Fruit fly (Drosophila melanogaster) whole organism, adult: ENCODE measurements around the gene CG32236.

Experiments used
- CG11617 ChIP-seq: fragments of 200-800 bp; sonication (Bioruptor generic); optimal IDR thresholded peaks from 2 replicates; lab custom pipeline; 2017; ENCODE audit warnings: mild to moderate bottlenecking, missing biosample characterization, missing genetic modification reagents, missing genetic modification characterization
- CG12768 ChIP-seq: fragments of 200-800 bp; sonication (Bioruptor generic); optimal IDR thresholded peaks from 2 replicates; lab custom pipeline; 2017; ENCODE audit warnings: missing biosample characterization, missing genetic modification characterization, mild to moderate bottlenecking, moderate library complexity, missing genetic modification reagents
- CG14711 ChIP-seq: fragments of 200-800 bp; sonication (Bioruptor generic); optimal IDR thresholded peaks from 2 replicates; lab custom pipeline; 2018; ENCODE audit warnings: missing biosample characterization, mild to moderate bottlenecking, missing genetic modification characterization, moderate library complexity
- CG1620 ChIP-seq: fragments of 200-800 bp; sonication (Bioruptor generic); optimal IDR thresholded peaks from 2 replicates; lab custom pipeline; 2016; ENCODE audit warnings: missing biosample characterization, missing genetic modification characterization
- CG33017 ChIP-seq: fragments of 200-800 bp; sonication (Bioruptor generic); optimal IDR thresholded peaks from 2 replicates; lab custom pipeline; 2018; ENCODE audit warnings: missing biosample characterization, mild to moderate bottlenecking, missing genetic modification characterization, moderate library complexity
- CG5204 ChIP-seq: fragments of 200-800 bp; sonication (Bioruptor generic); optimal IDR thresholded peaks from 2 replicates; lab custom pipeline; 2016; ENCODE audit warnings: missing biosample characterization, missing genetic modification characterization
- CG7045 ChIP-seq: fragments of 200-800 bp; sonication (Bioruptor generic); optimal IDR thresholded peaks from 2 replicates; lab custom pipeline; 2017; ENCODE audit warnings: missing biosample characterization, mild to moderate bottlenecking, missing genetic modification characterization
- CG7101 ChIP-seq: fragments of 200-800 bp; sonication (Bioruptor generic); optimal IDR thresholded peaks from 2 replicates; lab custom pipeline; 2018; ENCODE audit warnings: missing biosample characterization, mild to moderate bottlenecking, missing genetic modification characterization, moderate library complexity
- Clk ChIP-seq: fragments of 200-800 bp; sonication (Bioruptor generic); optimal IDR thresholded peaks from 2 replicates; lab custom pipeline; 2017; ENCODE audit warnings: missing biosample characterization, missing genetic modification characterization
- Crg-1 ChIP-seq: fragments of 200-800 bp; sonication (Bioruptor generic); optimal IDR thresholded peaks from 2 replicates; lab custom pipeline; 2016; ENCODE audit warnings: missing biosample characterization, missing genetic modification characterization
- Hr96 ChIP-seq: fragments of 200-800 bp; sonication (Bioruptor generic); optimal IDR thresholded peaks from 2 replicates; lab custom pipeline; 2016; ENCODE audit warnings: missing biosample characterization, missing genetic modification characterization
- Mnt ChIP-seq: fragments of 200-800 bp; sonication (Bioruptor generic); optimal IDR thresholded peaks from 2 replicates; lab custom pipeline; 2016; ENCODE audit warnings: missing biosample characterization, mild to moderate bottlenecking, missing genetic modification characterization
- bab1 ChIP-seq: fragments of 200-800 bp; sonication (Bioruptor generic); optimal IDR thresholded peaks from 3 replicates; lab custom pipeline; 2019; ENCODE audit warnings: missing biosample characterization, mild to moderate bottlenecking, missing genetic modification characterization, moderate library complexity
- cic ChIP-seq: fragments of 200-800 bp; sonication (Bioruptor generic); optimal IDR thresholded peaks from 2 replicates; lab custom pipeline; 2017; ENCODE audit warnings: missing biosample characterization, mild to moderate bottlenecking, missing genetic modification characterization, moderate library complexity
- cnc ChIP-seq, 2 experiments: fragments of >200 bp; optimal IDR thresholded peaks; 2 replicates each; lab custom pipeline; 2017
- kay ChIP-seq: fragments of 200-800 bp; sonication (Bioruptor generic); peaks from one replicate; lab custom pipeline; 2016; ENCODE audit warnings: missing biosample characterization, missing genetic modification characterization, borderline replicate concordance
- ovo ChIP-seq: fragments of 200-800 bp; sonication (Bioruptor generic); optimal IDR thresholded peaks from 2 replicates; lab custom pipeline; 2016; ENCODE audit warnings: missing biosample characterization, missing genetic modification characterization
- pad ChIP-seq: fragments of 200-800 bp; sonication (Bioruptor generic); optimal IDR thresholded peaks from 3 replicates; lab custom pipeline; 2017; ENCODE audit warnings: missing biosample characterization, missing genetic modification characterization, mild to moderate bottlenecking, moderate library complexity, missing genetic modification reagents
- tj ChIP-seq: fragments of 200-800 bp; sonication (Bioruptor generic); optimal IDR thresholded peaks from 3 replicates; lab custom pipeline; 2017; ENCODE audit warnings: missing biosample characterization, mild to moderate bottlenecking, missing genetic modification characterization, moderate library complexity
- toe ChIP-seq: fragments of 200-800 bp; sonication (Bioruptor generic); optimal IDR thresholded peaks from 2 replicates; lab custom pipeline; 2016; ENCODE audit warnings: missing biosample characterization, missing genetic modification characterization

Gene CG32236

dm6 chr3L:4634689-4635088, 32.5 kb downstream of the CG32236 start, which contains the start of gene CG13716:
CG13716 (minus strand) TSS chr3L:4634789.
- TF ChIP-seq CG33017 (tag; lab: Kevin White, UChicago) (no peak), Clk (no peak), CG1620 (GFP tag; lab: Kevin White, UChicago) (no peak)

dm6 chr3L:4627012-4627411, 40.2 kb downstream of the CG32236 start:
- TF ChIP-seq CG11617 (no peak), cic (GFP tag; lab: Kevin White, UChicago) (peak; percentile 10), Mnt (peak; percentile 12)

dm6 chr3L:4626434-4626833, 40.8 kb downstream of the CG32236 start, which contains the start of gene HDAC1:
HDAC1 (plus strand) TSS chr3L:4626734.
- TF ChIP-seq CG7101 (no peak), CG11617 (no peak), tj (no peak), bab1 (no peak), pad (GFP tag; lab: Kevin White, UChicago) (no peak), CG14711 (tag; lab: Kevin White, UChicago) (no peak), Clk (no peak), kay (GFP tag; lab: Kevin White, UChicago) (no peak), cic (GFP tag; lab: Kevin White, UChicago) (no peak), Mnt (no peak), Crg-1 (no peak), CG12768 (GFP tag; lab: Kevin White, UChicago) (no peak), CG33017 (tag; lab: Kevin White, UChicago) (no peak), Hr96 (GFP tag; lab: Kevin White, UChicago) (no peak), CG7045 (GFP tag; lab: Kevin White, UChicago) (no peak), toe (GFP tag; lab: Kevin White, UChicago) (no peak), ovo (GFP tag; lab: Kevin White, UChicago) (no peak), CG1620 (GFP tag; lab: Kevin White, UChicago) (no peak)

dm6 chr3L:4625387-4626386, 41.5 kb downstream of the CG32236 start, which contains the start of gene Src64B:
Src64B (minus strand) TSS chr3L:4626196.
- no peak for TF ChIP-seq toe (GFP tag; lab: Kevin White, UChicago)
- TF ChIP-seq CG12768 (GFP tag; lab: Kevin White, UChicago) = no peak
- no peak for TF ChIP-seq Clk
- peak; percentile 41 for TF ChIP-seq Crg-1
- TF ChIP-seq CG33017 (tag; lab: Kevin White, UChicago) = no peak
- peak; percentile 36 for TF ChIP-seq CG1620 (GFP tag; lab: Kevin White, UChicago)
- TF ChIP-seq pad (GFP tag; lab: Kevin White, UChicago) = peak; percentile 90
- TF ChIP-seq CG7045 (GFP tag; lab: Kevin White, UChicago) = peak; percentile 29
- peak; percentile 66 for TF ChIP-seq bab1
- TF ChIP-seq CG5204 (GFP tag; lab: Kevin White, UChicago) = no peak
- TF ChIP-seq CG11617 = peak; percentile 12
- no peak for TF ChIP-seq Hr96 (GFP tag; lab: Kevin White, UChicago)
- TF ChIP-seq ovo (GFP tag; lab: Kevin White, UChicago) = peak; percentile 19
- TF ChIP-seq cic (GFP tag; lab: Kevin White, UChicago) = peak; percentile 11
- TF ChIP-seq CG14711 (tag; lab: Kevin White, UChicago) = no peak
- no peak for TF ChIP-seq cnc (optimal IDR thresholded peaks at IDR 0.05; lab: Kevin White, UChicago)
- peak; percentile 57 for TF ChIP-seq Mnt
- TF ChIP-seq CG7101 = peak; percentile 19
- TF ChIP-seq tj = peak; percentile 62
- peak; percentile 58 for TF ChIP-seq kay (GFP tag; lab: Kevin White, UChicago)

dm6 chr3L:4624371-4625154, 42.6 kb downstream of the CG32236 start:
- TF ChIP-seq CG5204 (GFP tag; lab: Kevin White, UChicago) (peak; percentile 89), CG12768 (GFP tag; lab: Kevin White, UChicago) (peak; percentile 85), bab1 (peak; percentile 73), Clk (peak; percentile 60), CG7101 (peak; percentile 54), CG7045 (GFP tag; lab: Kevin White, UChicago) (peak; percentile 91), CG11617 (peak; percentile 70), tj (peak; percentile 39), Mnt (peak; percentile 21), kay (GFP tag; lab: Kevin White, UChicago) (no peak), CG33017 (tag; lab: Kevin White, UChicago) (peak; percentile 68), cnc (optimal IDR thresholded peaks at IDR 0.05; lab: Kevin White, UChicago) (no peak), ovo (GFP tag; lab: Kevin White, UChicago) (peak; percentile 75), toe (GFP tag; lab: Kevin White, UChicago) (peak; percentile 80), pad (GFP tag; lab: Kevin White, UChicago) (peak; percentile 76), CG14711 (tag; lab: Kevin White, UChicago) (peak; percentile 71), Hr96 (GFP tag; lab: Kevin White, UChicago) (peak; percentile 87), CG1620 (GFP tag; lab: Kevin White, UChicago) (peak; percentile 65), Crg-1 (peak; percentile 32), cic (GFP tag; lab: Kevin White, UChicago) (no peak)
